Worm (Caenorhabditis elegans) whole organism, young adult: ENCODE measurements around the gene T05A12.3.

Experiments
- ama-1 ChIP-seq, 3 experiments: fragments of 150-350 bp in 1 of 3; sonication (generic microtip) in 2 of 3; optimal IDR thresholded peaks; 2 replicates each; lab custom pipeline; 2014 to 2018; ENCODE audit warnings: missing biosample characterization in 2 of 3, missing genetic modification characterization in 2 of 3, missing genetic modification reagents in 2 of 3
- aptf-3 ChIP-seq: fragments of 200-800 bp; sonication (Bioruptor generic); IDR thresholded peaks from 2 replicates; pipeline ENCODE4 v1.3.6; 2022; ENCODE audit warnings: missing genetic modification characterization, missing compliant biosample characterization
- athp-1 ChIP-seq: sonication (generic microtip); optimal IDR thresholded peaks from 2 replicates; lab custom pipeline; 2017; ENCODE audit warnings: mild to moderate bottlenecking, missing genetic modification characterization, missing compliant biosample characterization
- cebp-1 ChIP-seq, 2 experiments: fragments of 200-800 bp in 1 of 2; sonication (Bioruptor generic) in 1 of 2; sonication (generic microtip) in 1 of 2; IDR thresholded peaks in 1 of 2; optimal IDR thresholded peaks in 1 of 2; 2 replicates each; pipeline versions ENCODE4 v1.3.6 to Lab custom; 2017 to 2022; ENCODE audit warnings: missing compliant biosample characterization in 2 of 2, missing genetic modification characterization in 2 of 2, mild to moderate bottlenecking in 1 of 2, missing genetic modification reagents in 1 of 2, moderate library complexity in 1 of 2
- efl-1 ChIP-seq: fragments of 150-350 bp; optimal IDR thresholded peaks from 2 replicates; lab custom pipeline; 2014; ENCODE audit warnings: missing biosample characterization, missing genetic modification reagents, missing genetic modification characterization
- hrde-1 ChIP-seq: sonication (generic microtip); optimal IDR thresholded peaks from 2 replicates; lab custom pipeline; 2016; ENCODE audit warnings: missing genetic modification characterization, mild to moderate bottlenecking, missing compliant biosample characterization, moderate library complexity, missing genotype, missing genetic modification reagents, borderline replicate concordance
- madf-10 ChIP-seq: sonication (generic microtip); optimal IDR thresholded peaks from 2 replicates; lab custom pipeline; 2016; ENCODE audit warnings: mild to moderate bottlenecking, missing genetic modification characterization, missing compliant biosample characterization
- nhr-90 ChIP-seq: sonication (generic microtip); optimal IDR thresholded peaks from 2 replicates; lab custom pipeline; 2016; ENCODE audit warnings: missing genotype, mild to moderate bottlenecking, missing genetic modification characterization, missing compliant biosample characterization
- snpc-1.3 ChIP-seq: sonication (generic microtip); optimal IDR thresholded peaks from 2 replicates; lab custom pipeline; 2017; ENCODE audit warnings: missing genetic modification characterization, mild to moderate bottlenecking, missing compliant biosample characterization, antibody characterized with exemption, moderate library complexity, missing genotype, missing genetic modification reagents; ENCODE audit not compliant: insufficient read depth
- snpc-4 ChIP-seq, 5 experiments: fragments of 150-350 bp in 1 of 5; sonication (generic microtip) in 4 of 5; optimal IDR thresholded peaks; 2 replicates each; lab custom pipeline; 2014 to 2018; ENCODE audit warnings: missing genetic modification characterization in 5 of 5, missing biosample characterization in 3 of 5, antibody characterized with exemption in 2 of 5, mild to moderate bottlenecking in 2 of 5, missing compliant biosample characterization in 2 of 5, missing genotype in 2 of 5, moderate library complexity in 2 of 5, missing genetic modification reagents in 1 of 5
- ztf-28 ChIP-seq: fragments of 200-800 bp; sonication (Bioruptor generic); IDR thresholded peaks from 2 replicates; pipeline ENCODE4 v1.3.6; 2022; ENCODE audit warnings: missing genetic modification reagents, missing genetic modification characterization, missing compliant biosample characterization

DNA sequence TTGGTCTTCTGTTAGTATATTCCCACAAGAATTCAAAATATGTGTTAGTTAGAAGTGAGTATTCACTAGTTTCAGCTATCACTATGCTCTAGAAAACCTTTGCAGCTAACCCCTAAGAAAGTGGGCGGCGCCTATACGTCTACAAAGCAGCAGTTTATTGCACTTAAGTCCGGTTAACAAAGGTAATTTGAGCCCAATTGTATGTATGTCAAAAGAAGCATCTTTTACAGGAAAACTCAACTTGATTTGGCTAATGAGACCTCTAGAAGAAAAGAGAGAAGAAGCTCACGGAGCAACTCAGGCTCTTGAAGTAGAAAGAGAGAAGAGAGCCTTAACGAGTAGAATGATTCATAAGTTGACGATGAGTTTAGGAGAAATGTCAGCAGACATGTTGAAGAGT is 34.7 kb downstream of the T05A12.3 start:
- TF ChIP-seq athp-1 (tag; lab: Kevin White, UChicago) (no peak), snpc-4 (GFP tag; optimal IDR thresholded peaks at IDR 0.05; lab: Kevin White, UChicago) (no peak), snpc-4 (tag; optimal IDR thresholded peaks at IDR 0.05; lab: Kevin White, UChicago) (no peak), cebp-1 (GFP tag; IDR thresholded peaks at IDR 0.05; lab: Robert Waterston, UW) (no peak), cebp-1 (tag; optimal IDR thresholded peaks at IDR 0.05; lab: Kevin White, UChicago) (no peak), aptf-3 (GFP tag; lab: Robert Waterston, UW) (no peak), snpc-1.3 (tag; lab: Kevin White, UChicago) (no peak), efl-1 (GFP tag; lab: Kevin White, UChicago) (no peak), hrde-1 (tag; lab: Kevin White, UChicago) (no peak), nhr-90 (tag; lab: Kevin White, UChicago) (no peak), madf-10 (tag; lab: Kevin White, UChicago) (no peak), ztf-28 (GFP tag; lab: Robert Waterston, UW) (no peak), ama-1 (optimal IDR thresholded peaks at IDR 0.05; lab: Kevin White, UChicago) (no peak), ama-1 (GFP tag; optimal IDR thresholded peaks at IDR 0.05; lab: Kevin White, UChicago) (no peak)
